Worm (Caenorhabditis elegans) whole organism, early embryonic: Measurements from ENCODE around the gene F26G5.1.

Experiments used
- B0310.2 ChIP-seq: sonication (generic microtip); optimal IDR thresholded peaks from 2 replicates; lab custom pipeline; 2016; ENCODE audit warnings: mild to moderate bottlenecking, missing genetic modification characterization, missing compliant biosample characterization
- F13C5.2 ChIP-seq: sonication (generic microtip); optimal IDR thresholded peaks from 2 replicates; lab custom pipeline; 2017; ENCODE audit warnings: mild to moderate bottlenecking, missing genetic modification characterization, inconsistent platforms, missing compliant biosample characterization
- ama-1 ChIP-seq: fragments of 150-350 bp; optimal IDR thresholded peaks from 2 replicates; lab custom pipeline; 2014
- ets-7 ChIP-seq: sonication (generic microtip); optimal IDR thresholded peaks from 2 replicates; lab custom pipeline; 2016; ENCODE audit warnings: missing genotype, missing genetic modification characterization, missing compliant biosample characterization
- hmbx-1 ChIP-seq: sonication (generic microtip); optimal IDR thresholded peaks from 2 replicates; lab custom pipeline; 2016; ENCODE audit warnings: mild to moderate bottlenecking, missing genetic modification characterization, missing compliant biosample characterization
- hmg-4 ChIP-seq: fragments of 200-800 bp; sonication (Bioruptor generic); optimal IDR thresholded peaks from 2 replicates; lab custom pipeline; 2018; ENCODE audit warnings: mild to moderate bottlenecking, missing genetic modification characterization, missing compliant biosample characterization
- scrt-1 ChIP-seq: fragments of 200-800 bp; sonication (Bioruptor generic); IDR thresholded peaks from 2 replicates; pipeline ENCODE4 v1.3.6; 2022; ENCODE audit warnings: missing genetic modification characterization, missing compliant biosample characterization
- sea-1 ChIP-seq: fragments of 200-800 bp; sonication (Bioruptor generic); conservative IDR thresholded peaks from 2 replicates; pipeline ENCODE4 v1.3.6; 2022; ENCODE audit warnings: missing genetic modification characterization, missing compliant biosample characterization
- tbx-37 ChIP-seq: fragments of 200-800 bp; sonication (Bioruptor generic); conservative IDR thresholded peaks from 2 replicates; pipeline ENCODE4 v1.3.6; 2022; ENCODE audit warnings: missing genetic modification reagents, missing genetic modification characterization, missing compliant biosample characterization
- tra-4 ChIP-seq: sonication (generic microtip); optimal IDR thresholded peaks from 2 replicates; lab custom pipeline; 2017; ENCODE audit warnings: missing genetic modification characterization, missing compliant biosample characterization

ce11 chrV:4926371-4926770 is 48.9 kb upstream of the F26G5.1 start, which contains the start of gene srh-21:
- no peak for TF ChIP-seq hmg-4 (GFP tag; lab: Kevin White, UChicago)
- no peak for TF ChIP-seq ama-1 (lab: Kevin White, UChicago)
- no peak for TF ChIP-seq sea-1 (GFP tag; lab: Robert Waterston, UW)
- TF ChIP-seq tra-4: no peak
- TF ChIP-seq scrt-1 (GFP tag; lab: Robert Waterston, UW): no peak
- no peak for TF ChIP-seq tbx-37 (GFP tag; lab: Robert Waterston, UW)
- TF ChIP-seq F13C5.2 (tag; lab: Kevin White, UChicago): no peak
- TF ChIP-seq B0310.2: no peak
- no peak for TF ChIP-seq ets-7 (tag; lab: Kevin White, UChicago)
- no peak for TF ChIP-seq hmbx-1 (tag; lab: Kevin White, UChicago)
